Fruit fly (Drosophila melanogaster) whole organism, embryonic: Measurements from ENCODE around the gene Mtpalpha.

Experiments
- Abd-B ChIP-seq: fragments of 200-800 bp; sonication (Bioruptor generic); optimal IDR thresholded peaks from 2 replicates; lab custom pipeline; 2018; ENCODE audit warnings: missing biosample characterization, mild to moderate bottlenecking, missing genetic modification characterization, moderate library complexity
- Ada2b ChIP-seq: fragments of 200-800 bp; sonication (Bioruptor generic); IDR thresholded peaks from 2 replicates; pipeline ENCODE4 v1.3.6; 2022; ENCODE audit warnings: missing biosample characterization, missing genetic modification characterization
- Asciz ChIP-seq: fragments of 200-800 bp; sonication (Bioruptor generic); optimal IDR thresholded peaks from 2 replicates; lab custom pipeline; 2017; ENCODE audit warnings: missing biosample characterization, mild to moderate bottlenecking, missing genetic modification characterization, missing genetic modification reagents
- CG10366 ChIP-seq: fragments of 200-800 bp; sonication (Bioruptor generic); IDR thresholded peaks from 2 replicates; pipeline ENCODE4 v1.3.6; 2022; ENCODE audit warnings: missing biosample characterization, missing genetic modification characterization
- CG10543 ChIP-seq: fragments of 200-800 bp; sonication (Bioruptor generic); optimal IDR thresholded peaks from 3 replicates; lab custom pipeline; 2017; ENCODE audit warnings: missing biosample characterization, mild to moderate bottlenecking, missing genetic modification characterization, moderate library complexity
- CG11398 ChIP-seq: fragments of 200-800 bp; sonication (Bioruptor generic); optimal IDR thresholded peaks from 2 replicates; lab custom pipeline; 2016; ENCODE audit warnings: missing biosample characterization, missing genetic modification characterization
- CG12299 ChIP-seq: fragments of 200-800 bp; sonication (Bioruptor generic); optimal IDR thresholded peaks from 2 replicates; lab custom pipeline; 2018; ENCODE audit warnings: missing biosample characterization, mild to moderate bottlenecking, missing genetic modification characterization
- CG1233 ChIP-seq: fragments of 200-800 bp; sonication (Bioruptor generic); optimal IDR thresholded peaks from 4 replicates; lab custom pipeline; 2018; ENCODE audit warnings: missing biosample characterization, mild to moderate bottlenecking, missing genetic modification characterization
- CG13424 ChIP-seq: fragments of 200-800 bp; sonication (Bioruptor generic); optimal IDR thresholded peaks from 2 replicates; lab custom pipeline; 2019; ENCODE audit warnings: missing biosample characterization, mild to moderate bottlenecking, missing genetic modification characterization, moderate library complexity
- CG13894 ChIP-seq: fragments of 200-800 bp; sonication (Bioruptor generic); optimal IDR thresholded peaks from 3 replicates; lab custom pipeline; 2018; ENCODE audit warnings: missing biosample characterization, mild to moderate bottlenecking, missing genetic modification characterization, moderate library complexity
- CG16813 ChIP-seq: fragments of 200-800 bp; sonication (Bioruptor generic); IDR thresholded peaks from 3 replicates; pipeline ENCODE4 v1.3.6; 2022; ENCODE audit warnings: missing biosample characterization, missing genetic modification characterization; ENCODE audit not compliant: partially characterized antibody
- CG17359 ChIP-seq: fragments of 200-800 bp; sonication (Bioruptor generic); optimal IDR thresholded peaks from 3 replicates; lab custom pipeline; 2018; ENCODE audit warnings: missing biosample characterization, mild to moderate bottlenecking, missing genetic modification characterization, moderate library complexity
- CG18476 ChIP-seq: fragments of 200-800 bp; sonication (Bioruptor generic); optimal IDR thresholded peaks from 2 replicates; lab custom pipeline; 2016; ENCODE audit warnings: missing biosample characterization, mild to moderate bottlenecking, missing genetic modification characterization
- CG2678 ChIP-seq: fragments of 200-800 bp; sonication (Bioruptor generic); optimal IDR thresholded peaks from 3 replicates; lab custom pipeline; 2019; ENCODE audit warnings: missing biosample characterization, mild to moderate bottlenecking, missing genetic modification characterization, moderate library complexity
- CG2875 ChIP-seq: fragments of 200-800 bp; sonication (Bioruptor generic); optimal IDR thresholded peaks from 2 replicates; lab custom pipeline; 2017; ENCODE audit warnings: missing biosample characterization, mild to moderate bottlenecking, missing genetic modification characterization, missing genetic modification reagents
- CG30020 ChIP-seq: fragments of 200-800 bp; optimal IDR thresholded peaks from 2 replicates; lab custom pipeline; 2019; ENCODE audit warnings: missing biosample characterization, mild to moderate bottlenecking, missing genetic modification characterization, moderate library complexity
- CG34376 ChIP-seq: fragments of 200-800 bp; sonication (Bioruptor generic); optimal IDR thresholded peaks from 2 replicates; lab custom pipeline; 2018; ENCODE audit warnings: missing biosample characterization, mild to moderate bottlenecking, missing genetic modification characterization
- CG9876 ChIP-seq: fragments of 200-800 bp; sonication (Bioruptor generic); optimal IDR thresholded peaks from 2 replicates; lab custom pipeline; 2016; ENCODE audit warnings: missing biosample characterization, missing genetic modification characterization
- Dp ChIP-seq: fragments of 200-800 bp; sonication (Bioruptor generic); optimal IDR thresholded peaks from 2 replicates; lab custom pipeline; 2018; ENCODE audit warnings: missing biosample characterization, mild to moderate bottlenecking, missing genetic modification characterization, moderate library complexity
- Eip74EF ChIP-seq, 2 experiments: fragments of 200-800 bp in 1 of 2; fragments of >200 bp in 1 of 2; sonication (Bioruptor generic) in 1 of 2; optimal IDR thresholded peaks; 2 replicates each; lab custom pipeline; 2017 to 2019; ENCODE audit warnings: missing biosample characterization in 2 of 2, missing genetic modification characterization in 2 of 2, mild to moderate bottlenecking in 1 of 2, moderate library complexity in 1 of 2
- Ets97D ChIP-seq: fragments of 200-800 bp; sonication (Bioruptor generic); optimal IDR thresholded peaks from 3 replicates; lab custom pipeline; 2016; ENCODE audit warnings: missing biosample characterization, missing genetic modification characterization
- Fer1 ChIP-seq: fragments of 200-800 bp; sonication (Bioruptor generic); optimal IDR thresholded peaks from 2 replicates; lab custom pipeline; 2017; ENCODE audit warnings: missing biosample characterization, mild to moderate bottlenecking, missing genetic modification characterization
- Gsc ChIP-seq: fragments of 200-800 bp; sonication (Bioruptor generic); IDR thresholded peaks from 2 replicates; pipeline ENCODE4 v1.3.6; 2022; ENCODE audit warnings: missing biosample characterization, missing genetic modification characterization
- HHEX ChIP-seq: fragments of 200-800 bp; sonication (Bioruptor generic); optimal IDR thresholded peaks from 3 replicates; lab custom pipeline; 2017; ENCODE audit warnings: missing biosample characterization, mild to moderate bottlenecking, missing genetic modification characterization, missing genetic modification reagents
- HLHmδ ChIP-seq: fragments of 200-800 bp; sonication (Bioruptor generic); optimal IDR thresholded peaks from 2 replicates; lab custom pipeline; 2018; ENCODE audit warnings: missing biosample characterization, mild to moderate bottlenecking, missing genetic modification characterization, moderate library complexity
- Hand ChIP-seq: fragments of 200-800 bp; sonication (Bioruptor generic); optimal IDR thresholded peaks from 2 replicates; lab custom pipeline; 2017; ENCODE audit warnings: mild to moderate bottlenecking, missing biosample characterization, missing genetic modification reagents, missing genetic modification characterization
- NK7.1 ChIP-seq: fragments of 200-800 bp; sonication (Bioruptor generic); optimal IDR thresholded peaks from 3 replicates; lab custom pipeline; 2016; ENCODE audit warnings: missing biosample characterization, missing genetic modification characterization
- Nf-YB ChIP-seq: fragments of 200-800 bp; sonication (Bioruptor generic); optimal IDR thresholded peaks from 3 replicates; lab custom pipeline; 2019; ENCODE audit warnings: missing biosample characterization, mild to moderate bottlenecking, missing genetic modification characterization, moderate library complexity
- Ravus ChIP-seq: fragments of 200-800 bp; sonication (Bioruptor generic); IDR thresholded peaks from 2 replicates; pipeline ENCODE4 v1.3.6; 2022; ENCODE audit warnings: missing biosample characterization, missing genetic modification characterization
- Rfx ChIP-seq: fragments of 200-800 bp; sonication (Bioruptor generic); IDR thresholded peaks from 2 replicates; pipeline ENCODE4 v1.3.6; 2022; ENCODE audit warnings: missing biosample characterization, missing genetic modification characterization
- Trl ChIP-seq, 3 experiments: fragments of >200 bp in 2 of 3; fragments of 200-800 bp in 1 of 3; sonication (Bioruptor generic) in 1 of 3; optimal IDR thresholded peaks; 2 replicates in 1 of 3; 3 replicates in 2 of 3; lab custom pipeline; 2016 to 2017; ENCODE audit warnings: missing biosample characterization in 1 of 3, missing genetic modification characterization in 1 of 3
- Vsx1 ChIP-seq: fragments of 200-800 bp; sonication (Bioruptor generic); optimal IDR thresholded peaks from 2 replicates; lab custom pipeline; 2017; ENCODE audit warnings: missing biosample characterization, mild to moderate bottlenecking, missing genetic modification characterization, missing genetic modification reagents
- YL-1 ChIP-seq: fragments of 200-800 bp; sonication (Bioruptor generic); optimal IDR thresholded peaks from 3 replicates; lab custom pipeline; 2017; ENCODE audit warnings: missing biosample characterization, mild to moderate bottlenecking, missing genetic modification characterization
- al ChIP-seq: fragments of 200-800 bp; sonication (Bioruptor generic); IDR thresholded peaks from 2 replicates; pipeline ENCODE4 v1.3.6; 2022; ENCODE audit warnings: missing biosample characterization, missing genetic modification characterization
- ato ChIP-seq: fragments of 200-800 bp; sonication (Bioruptor generic); IDR thresholded peaks from 2 replicates; pipeline ENCODE4 v1.3.6; 2022; ENCODE audit warnings: missing biosample characterization, missing genetic modification characterization; ENCODE audit not compliant: partially characterized antibody
- chif ChIP-seq, 2 experiments: fragments of 200-800 bp; sonication (Bioruptor generic); optimal IDR thresholded peaks; 3 replicates each; lab custom pipeline; 2016; ENCODE audit warnings: missing biosample characterization in 2 of 2, missing genetic modification characterization in 2 of 2
- cwo ChIP-seq: fragments of 200-800 bp; sonication (Bioruptor generic); optimal IDR thresholded peaks from 3 replicates; lab custom pipeline; 2017; ENCODE audit warnings: missing biosample characterization, missing genetic modification characterization, mild to moderate bottlenecking, moderate library complexity, missing genetic modification reagents
- dysf ChIP-seq: fragments of 200-800 bp; sonication (Bioruptor generic); IDR thresholded peaks from 3 replicates; pipeline ENCODE4 v1.3.6; 2022; ENCODE audit warnings: missing biosample characterization, missing genetic modification characterization
- fd64A ChIP-seq: fragments of 200-800 bp; sonication (Bioruptor generic); optimal IDR thresholded peaks from 3 replicates; lab custom pipeline; 2018; ENCODE audit warnings: missing biosample characterization, mild to moderate bottlenecking, missing genetic modification characterization
- gcm ChIP-seq: fragments of 200-800 bp; sonication (Bioruptor generic); optimal IDR thresholded peaks from 2 replicates; lab custom pipeline; 2019; ENCODE audit warnings: missing biosample characterization, mild to moderate bottlenecking, missing genetic modification characterization, moderate library complexity
- grau ChIP-seq: fragments of 200-800 bp; optimal IDR thresholded peaks from 3 replicates; lab custom pipeline; 2019; ENCODE audit warnings: missing biosample characterization, mild to moderate bottlenecking, missing genetic modification characterization, moderate library complexity
- gro ChIP-seq: fragments of 200-800 bp; sonication (Bioruptor generic); optimal IDR thresholded peaks from 2 replicates; lab custom pipeline; 2016; ENCODE audit warnings: missing biosample characterization, missing genetic modification characterization
- lilli ChIP-seq: fragments of 200-800 bp; sonication (Bioruptor generic); optimal IDR thresholded peaks from 3 replicates; lab custom pipeline; 2016; ENCODE audit warnings: missing biosample characterization, missing genetic modification characterization
- mld ChIP-seq: fragments of 200-800 bp; sonication (Bioruptor generic); IDR thresholded peaks from 3 replicates; pipeline ENCODE4 v1.3.6; 2022; ENCODE audit warnings: missing biosample characterization, missing genetic modification characterization; ENCODE audit not compliant: partially characterized antibody
- nerfin-2 ChIP-seq: fragments of 200-800 bp; sonication (Bioruptor generic); IDR thresholded peaks from 2 replicates; pipeline ENCODE4 v1.3.6; 2022; ENCODE audit warnings: missing biosample characterization, missing genetic modification characterization; ENCODE audit not compliant: partially characterized antibody
- otp ChIP-seq: fragments of 200-800 bp; sonication (Bioruptor generic); IDR thresholded peaks from 3 replicates; pipeline ENCODE4, ENCODE4 v1.3.6; 2022; ENCODE audit warnings: missing biosample characterization, missing genetic modification characterization
- row ChIP-seq: fragments of 200-800 bp; sonication (Bioruptor generic); IDR thresholded peaks from 3 replicates; pipeline ENCODE4 v1.3.6; 2022; ENCODE audit warnings: missing biosample characterization, missing genetic modification characterization
- run ChIP-seq: fragments of 200-800 bp; sonication (Bioruptor generic); optimal IDR thresholded peaks from 3 replicates; lab custom pipeline; 2018; ENCODE audit warnings: missing biosample characterization, mild to moderate bottlenecking, missing genetic modification characterization
- sens ChIP-seq: fragments of 200-800 bp; sonication (Bioruptor generic); peaks from one replicate; lab custom pipeline; 2016; ENCODE audit warnings: missing biosample characterization, missing genetic modification characterization
- zfh2 ChIP-seq: fragments of 200-800 bp; sonication (Bioruptor generic); optimal IDR thresholded peaks from 2 replicates; lab custom pipeline; 2016; ENCODE audit warnings: missing biosample characterization, missing genetic modification characterization

Gene Mtpalpha

dm6 chr2L:9564527-9564926 lies 12.0 kb downstream of the Mtpalpha start (continued):
- peak; percentile 34 for TF ChIP-seq cwo (GFP tag; lab: Kevin White, UChicago)
- no peak for TF ChIP-seq nerfin-2
- TF ChIP-seq al (GFP tag; lab: Robert Waterston, UW), result 0 out of 2 replicates have a peak, but pooled peaks have one; percentile 19
- peak; percentile 64; the same call in 2 of the 3 replicates for TF ChIP-seq dysf
- TF ChIP-seq fd64A (GFP tag; lab: Kevin White, UChicago), result no peak
- peak in 1 of 2 experiments; percentile 25 for TF ChIP-seq Eip74EF (GFP tag; optimal IDR thresholded peaks at IDR 0.05; lab: Kevin White, UChicago)
- TF ChIP-seq grau (tag; lab: Kevin White, UChicago), result peak; percentile 85
- peak; percentile 60 for TF ChIP-seq CG13424 (tag; lab: Kevin White, UChicago)
- TF ChIP-seq HLHmδ, result no peak
- TF ChIP-seq CG16813 (GFP tag; lab: Robert Waterston, UW), result no peak
- no peak for TF ChIP-seq CG1233 (GFP tag; lab: Kevin White, UChicago)
- peak; percentile 33 for TF ChIP-seq Abd-B (GFP tag; lab: Kevin White, UChicago)
- TF ChIP-seq Fer1 (GFP tag; lab: Kevin White, UChicago), result peak; percentile 54
- TF ChIP-seq Ada2b, result peak; percentile 35; the same call in 1 of the 2 replicates
- peak; percentile 21 for TF ChIP-seq Vsx1
- no peak for TF ChIP-seq chif (GFP tag; optimal IDR thresholded peaks at IDR 0.05; lab: Kevin White, UChicago)
- TF ChIP-seq row (GFP tag; lab: Robert Waterston, UW), result peak; percentile 55
- no peak for TF ChIP-seq Trl (optimal IDR thresholded peaks at IDR 0.05; lab: Kevin White, UChicago)
- no peak for TF ChIP-seq Trl (GFP tag; optimal IDR thresholded peaks at IDR 0.05; lab: Kevin White, UChicago)
- no peak for TF ChIP-seq CG30020 (tag; lab: Kevin White, UChicago)
- no peak for TF ChIP-seq CG2875 (GFP tag; lab: Kevin White, UChicago)
- TF ChIP-seq CG34376 (GFP tag; lab: Kevin White, UChicago), result no peak
- peak; percentile 53 for TF ChIP-seq CG17359
- TF ChIP-seq ato (GFP tag; lab: Robert Waterston, UW), result no peak
- TF ChIP-seq YL-1 (GFP tag; lab: Kevin White, UChicago), result no peak
- peak; percentile 76 for TF ChIP-seq CG2678 (tag; lab: Kevin White, UChicago)
- TF ChIP-seq zfh2, result no peak
- TF ChIP-seq CG18476 (GFP tag; lab: Kevin White, UChicago), result no peak
- no peak for TF ChIP-seq Hand (GFP tag; lab: Kevin White, UChicago)
- TF ChIP-seq Asciz, result peak; percentile 24

- TF ChIP-seq HHEX (GFP tag; lab: Kevin White, UChicago), result no peak
- TF ChIP-seq NK7.1, result no peak
- TF ChIP-seq Asciz, result no peak
- no peak for TF ChIP-seq Dp (GFP tag; lab: Kevin White, UChicago)
- TF ChIP-seq run, result no peak
- no peak for TF ChIP-seq mld (GFP tag; lab: Robert Waterston, UW)
- no peak for TF ChIP-seq lilli
- TF ChIP-seq Rfx (GFP tag; lab: Robert Waterston, UW), result no peak
- no peak for TF ChIP-seq CG10366 (GFP tag; lab: Robert Waterston, UW)
- no peak for TF ChIP-seq Gsc (GFP tag; lab: Robert Waterston, UW)
- TF ChIP-seq Ets97D, result no peak
- no peak for TF ChIP-seq CG12299 (tag; lab: Kevin White, UChicago)
- TF ChIP-seq CG11398 (GFP tag; lab: Kevin White, UChicago), result no peak
- no peak for TF ChIP-seq gro (GFP tag; lab: Kevin White, UChicago)
- no peak for TF ChIP-seq CG9876 (GFP tag; lab: Kevin White, UChicago)
- no peak for TF ChIP-seq Nf-YB (GFP tag; lab: Kevin White, UChicago)
- TF ChIP-seq CG10543 (GFP tag; lab: Kevin White, UChicago), result no peak
- TF ChIP-seq gcm (GFP tag; lab: Kevin White, UChicago), result no peak
- TF ChIP-seq otp (GFP tag; lab: Robert Waterston, UW), result no peak
- peak; percentile 11 for TF ChIP-seq CG13894 (tag; lab: Kevin White, UChicago)
- no peak for TF ChIP-seq Ravus (GFP tag; lab: Robert Waterston, UW)
- no peak for TF ChIP-seq sens (GFP tag; lab: Kevin White, UChicago)
Observed at dm6 chr2L:9562713-9563112, 13.9 kb downstream of the Mtpalpha start.
